Worm (Caenorhabditis elegans) whole organism, L3 larva: ENCODE results near the gene Y69A2AR.46.

Source experiments
- elt-2 ChIP-seq: sonication (generic microtip); optimal IDR thresholded peaks from 2 replicates; lab custom pipeline; 2016; ENCODE audit warnings: missing genetic modification reagents, mild to moderate bottlenecking, missing genetic modification characterization, missing compliant biosample characterization
- fkh-10 ChIP-seq: sonication (generic microtip); optimal IDR thresholded peaks from 2 replicates; lab custom pipeline; 2017; ENCODE audit warnings: missing biosample characterization, missing genetic modification reagents, missing genetic modification characterization
- nhr-11 ChIP-seq: fragments of 150-350 bp; optimal IDR thresholded peaks from 2 replicates; lab custom pipeline; 2014; ENCODE audit warnings: missing biosample characterization, missing genetic modification characterization
- nhr-77 ChIP-seq: fragments of 150-350 bp; optimal IDR thresholded peaks from 2 replicates; lab custom pipeline; 2014; ENCODE audit warnings: missing biosample characterization, missing genetic modification characterization
- snpc-4 ChIP-seq: fragments of 150-350 bp; optimal IDR thresholded peaks from 2 replicates; lab custom pipeline; 2014; ENCODE audit warnings: missing biosample characterization, missing genetic modification characterization
- unc-39 ChIP-seq: sonication (generic microtip); optimal IDR thresholded peaks from 4 replicates; lab custom pipeline; 2017; ENCODE audit warnings: missing biosample characterization, missing genetic modification characterization
- unc-62 ChIP-seq: fragments of 150-350 bp; sonication (generic microtip); optimal IDR thresholded peaks from 4 replicates; lab custom pipeline; 2014; ENCODE audit warnings: missing biosample characterization, missing genetic modification reagents, missing genetic modification characterization

DNA sequence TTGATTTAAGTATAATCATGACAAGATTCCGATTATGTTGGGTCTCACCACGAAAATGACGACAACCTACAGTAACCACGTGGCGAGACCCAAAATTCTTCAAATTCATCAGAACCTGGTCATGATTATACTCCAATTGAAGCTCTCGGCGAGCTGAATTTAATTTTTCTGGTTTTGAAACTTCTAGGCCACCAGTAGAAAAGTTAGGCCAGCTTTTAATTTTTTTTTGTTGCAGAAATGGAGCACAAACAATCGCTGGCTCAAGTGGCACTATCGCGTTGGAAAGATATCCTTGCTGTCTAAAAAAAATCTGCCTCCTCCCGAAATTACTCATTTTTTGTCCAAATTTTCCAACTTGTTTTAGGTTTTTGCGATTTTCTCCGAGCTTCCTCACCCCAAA lies 45.1 kb downstream of the Y69A2AR.46 start:
- TF ChIP-seq unc-39 (tag; lab: Kevin White, UChicago) (no peak), nhr-77 (no peak), nhr-11 (tag; lab: Kevin White, UChicago) (no peak), unc-62 (GFP tag; lab: Kevin White, UChicago) (no peak), elt-2 (tag; lab: Kevin White, UChicago) (no peak), fkh-10 (GFP tag; lab: Kevin White, UChicago) (no peak), snpc-4 (tag; lab: Kevin White, UChicago) (no peak)
